Worm (Caenorhabditis elegans): ENCODE data around the gene Y70C5A.3.

DNA sequence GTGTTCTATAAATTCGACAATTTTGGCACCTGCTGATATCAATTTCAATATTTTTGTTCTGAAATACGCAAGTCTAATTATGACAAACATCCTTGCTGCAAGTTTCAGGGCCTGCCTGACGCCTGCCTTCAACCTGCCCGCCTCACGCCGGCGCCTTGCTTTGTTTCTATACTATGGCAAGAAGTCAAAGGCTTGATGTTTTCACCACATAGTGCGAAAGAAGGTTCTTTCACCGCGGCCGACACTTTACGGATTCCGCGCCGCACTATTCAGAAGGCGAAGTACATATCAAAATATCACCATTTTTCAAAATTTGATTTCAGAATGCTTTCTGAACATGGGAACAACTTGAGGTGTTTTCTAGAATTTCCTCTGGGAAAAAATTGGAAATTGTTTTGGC is 31.2 kb downstream of the Y70C5A.3 start:
- TF ChIP-seq ztf-11 (tag; optimal IDR thresholded peaks at IDR 0.05) (no peak), lin-13 (GFP tag; optimal IDR thresholded peaks at IDR 0.05) (no peak), nhr-237 (tag; optimal IDR thresholded peaks at IDR 0.05) (no peak), ama-1 (optimal IDR thresholded peaks at IDR 0.05) (no peak), unc-62 (GFP tag; optimal IDR thresholded peaks at IDR 0.05) (no peak), ztf-4 (tag; optimal IDR thresholded peaks at IDR 0.05) (no peak), mdl-1 (tag; optimal IDR thresholded peaks at IDR 0.05) (no peak), nhr-25 (tag; optimal IDR thresholded peaks at IDR 0.05) (no peak), sma-3 (GFP tag; optimal IDR thresholded peaks at IDR 0.05) (no peak), snpc-4 (tag; optimal IDR thresholded peaks at IDR 0.05) (no peak)
